Worm (Caenorhabditis elegans) whole organism, L4 larva: ENCODE measurements around the gene mdt-28.
"Not testable (repeated sequence)": the region's sequence is repeated elsewhere in the genome, so short reads cannot be mapped to it uniquely, and the experiment has no call there.

ENCODE experiments used
- F10B5.3 ChIP-seq: sonication (generic microtip); optimal IDR thresholded peaks from 2 replicates; lab custom pipeline; 2016; ENCODE audit warnings: mild to moderate bottlenecking, missing genetic modification characterization, missing compliant biosample characterization
- F26F4.8 ChIP-seq: fragments of 200-800 bp; sonication (Bioruptor generic); conservative IDR thresholded peaks from 2 replicates; pipeline ENCODE4 v1.3.6; 2022; ENCODE audit warnings: missing genetic modification characterization, missing compliant biosample characterization
- F44E2.7 ChIP-seq: fragments of 200-800 bp; sonication (Bioruptor generic); IDR thresholded peaks from 2 replicates; pipeline ENCODE4 v2.1.2; 2022; ENCODE audit warnings: missing genetic modification characterization, missing compliant biosample characterization
- T26A8.4 ChIP-seq: fragments of 200-800 bp; sonication (Bioruptor generic); IDR thresholded peaks from 2 replicates; pipeline ENCODE4 v1.3.6; 2022; ENCODE audit warnings: missing genetic modification characterization, missing compliant biosample characterization
- Y48G9A.11 ChIP-seq: fragments of 200-800 bp; sonication (Bioruptor generic); IDR thresholded peaks from 2 replicates; pipeline ENCODE4 v1.3.6; 2022; ENCODE audit warnings: missing genetic modification reagents, missing genetic modification characterization, missing compliant biosample characterization
- Y5F2A.4 ChIP-seq: fragments of 200-800 bp; sonication (Bioruptor generic); optimal IDR thresholded peaks from 2 replicates; lab custom pipeline; 2018; ENCODE audit warnings: mild to moderate bottlenecking, missing genetic modification characterization, missing compliant biosample characterization
- Y75B8A.6 ChIP-seq: fragments of 200-800 bp; sonication (Bioruptor generic); IDR thresholded peaks from 2 replicates; pipeline ENCODE4 v1.3.6; 2022; ENCODE audit warnings: missing genetic modification reagents, missing genetic modification characterization, missing compliant biosample characterization
- ZK337.2 ChIP-seq: fragments of 200-800 bp; sonication (Bioruptor generic); IDR thresholded peaks from 2 replicates; pipeline ENCODE4 v1.3.6; 2022; ENCODE audit warnings: missing genetic modification reagents, missing genetic modification characterization, missing compliant biosample characterization
- aha-1 ChIP-seq: fragments of 150-350 bp; peaks from one replicate; lab custom pipeline; 2014; ENCODE audit warnings: missing biosample characterization, missing genetic modification characterization
- ceh-20 ChIP-seq: fragments of 200-800 bp; sonication (Bioruptor generic); IDR thresholded peaks from 2 replicates; pipeline ENCODE4 v1.3.6; 2022; ENCODE audit warnings: missing genetic modification reagents, missing genetic modification characterization, missing compliant biosample characterization
- ceh-62 ChIP-seq: sonication (generic microtip); optimal IDR thresholded peaks from 2 replicates; lab custom pipeline; 2017; ENCODE audit warnings: missing biosample characterization, missing genetic modification characterization
- ctbp-1 ChIP-seq: fragments of 200-800 bp; sonication (Bioruptor generic); IDR thresholded peaks from 2 replicates; pipeline ENCODE4 v1.3.6; 2022; ENCODE audit warnings: missing genetic modification reagents, missing genetic modification characterization, missing compliant biosample characterization
- dmd-6 ChIP-seq: fragments of 200-800 bp; sonication (Bioruptor generic); IDR thresholded peaks from 2 replicates; pipeline ENCODE4 v1.3.6; 2022; ENCODE audit warnings: missing genetic modification reagents, missing genetic modification characterization, missing compliant biosample characterization
- dmd-9 ChIP-seq: fragments of 200-800 bp; sonication (Bioruptor generic); IDR thresholded peaks from 2 replicates; pipeline ENCODE4 v1.3.6; 2022; ENCODE audit warnings: missing genetic modification reagents, missing genetic modification characterization, missing compliant biosample characterization
- duxl-1 ChIP-seq: sonication (generic microtip); optimal IDR thresholded peaks from 2 replicates; lab custom pipeline; 2016; ENCODE audit warnings: mild to moderate bottlenecking, missing genetic modification characterization, moderate library complexity, missing compliant biosample characterization; ENCODE audit not compliant: poor library complexity
- dve-1 ChIP-seq: sonication (generic microtip); optimal IDR thresholded peaks from 2 replicates; lab custom pipeline; 2017; ENCODE audit warnings: antibody characterized with exemption, mild to moderate bottlenecking, missing genetic modification characterization, missing compliant biosample characterization; ENCODE audit not compliant: insufficient read depth
- hif-1 ChIP-seq, 2 experiments: sonication (generic microtip); optimal IDR thresholded peaks; 2 replicates each; lab custom pipeline; 2016 to 2017; ENCODE audit warnings: missing compliant biosample characterization in 2 of 2, missing genetic modification characterization in 2 of 2, missing genetic modification reagents in 2 of 2, missing genotype in 2 of 2, mild to moderate bottlenecking in 1 of 2
- hlh-11 ChIP-seq: fragments of 200-800 bp; sonication (Bioruptor generic); optimal IDR thresholded peaks from 2 replicates; lab custom pipeline; 2018; ENCODE audit warnings: mild to moderate bottlenecking, missing genetic modification characterization, missing compliant biosample characterization
- hmg-1.1 ChIP-seq: fragments of 200-800 bp; sonication (Bioruptor generic); IDR thresholded peaks from 2 replicates; pipeline ENCODE4 v1.3.6; 2022; ENCODE audit warnings: missing genetic modification reagents, missing genetic modification characterization, missing compliant biosample characterization
- lin-29 ChIP-seq: fragments of 200-800 bp; sonication (Bioruptor generic); IDR thresholded peaks from 2 replicates; pipeline ENCODE4 v1.3.6; 2022; ENCODE audit warnings: missing genetic modification reagents, missing genetic modification characterization, missing compliant biosample characterization
- lin-38 ChIP-seq: fragments of 200-800 bp; sonication (Bioruptor generic); IDR thresholded peaks from 2 replicates; pipeline ENCODE4 v1.3.6; 2022; ENCODE audit warnings: missing genetic modification reagents, missing genetic modification characterization, missing compliant biosample characterization
- madf-5 ChIP-seq, 2 experiments: fragments of 200-800 bp; sonication (Bioruptor generic); IDR thresholded peaks; 2 replicates each; pipeline ENCODE4 v1.3.6; 2022; ENCODE audit warnings: missing compliant biosample characterization in 2 of 2, missing genetic modification characterization in 2 of 2
- madf-9 ChIP-seq: fragments of 200-800 bp; sonication (Bioruptor generic); conservative IDR thresholded peaks from 2 replicates; pipeline ENCODE4 v1.3.6; 2022; ENCODE audit warnings: missing genetic modification reagents, missing genetic modification characterization, missing compliant biosample characterization
- mdl-1 ChIP-seq, 2 experiments: fragments of 150-350 bp in 1 of 2; sonication (generic microtip) in 1 of 2; optimal IDR thresholded peaks; 2 replicates each; lab custom pipeline; 2014 to 2017; ENCODE audit warnings: missing biosample characterization in 2 of 2, missing genetic modification characterization in 2 of 2
- mdt-29 ChIP-seq: fragments of 200-800 bp; sonication (Bioruptor generic); IDR thresholded peaks from 2 replicates; pipeline ENCODE4 v1.3.6; 2022; ENCODE audit warnings: missing genetic modification reagents, missing genetic modification characterization, missing compliant biosample characterization
- mxl-3 ChIP-seq: fragments of 200-800 bp; sonication (Bioruptor generic); optimal IDR thresholded peaks from 2 replicates; lab custom pipeline; 2018; ENCODE audit warnings: mild to moderate bottlenecking, missing genetic modification characterization, missing compliant biosample characterization
- nhr-102 ChIP-seq: sonication (generic microtip); optimal IDR thresholded peaks from 2 replicates; lab custom pipeline; 2016; ENCODE audit warnings: mild to moderate bottlenecking, missing genetic modification characterization, moderate library complexity, missing compliant biosample characterization
- nhr-11 ChIP-seq: fragments of 150-350 bp; optimal IDR thresholded peaks from 2 replicates; lab custom pipeline; 2014; ENCODE audit warnings: missing biosample characterization, missing genetic modification characterization
- nhr-28 ChIP-seq: fragments of 150-350 bp; optimal IDR thresholded peaks from 2 replicates; lab custom pipeline; 2014; ENCODE audit warnings: missing biosample characterization, missing genetic modification characterization
- nhr-42 ChIP-seq: fragments of 200-800 bp; sonication (Bioruptor generic); IDR thresholded peaks from 2 replicates; pipeline ENCODE4 v1.3.6; 2022; ENCODE audit warnings: missing genetic modification characterization, missing compliant biosample characterization
- nhr-48 ChIP-seq: sonication (generic microtip); optimal IDR thresholded peaks from 2 replicates; lab custom pipeline; 2016; ENCODE audit warnings: mild to moderate bottlenecking, missing genetic modification characterization, missing compliant biosample characterization
- nhr-76 ChIP-seq: fragments of 150-350 bp; optimal IDR thresholded peaks from 2 replicates; lab custom pipeline; 2014; ENCODE audit warnings: missing biosample characterization, missing genetic modification characterization
- nhr-77 ChIP-seq: fragments of 150-350 bp; optimal IDR thresholded peaks from 2 replicates; lab custom pipeline; 2014; ENCODE audit warnings: missing biosample characterization, missing genetic modification characterization
- php-3 ChIP-seq: fragments of 200-800 bp; sonication (Bioruptor generic); IDR thresholded peaks from 2 replicates; pipeline ENCODE4 v1.3.6; 2022; ENCODE audit warnings: missing genetic modification reagents, missing genetic modification characterization, missing compliant biosample characterization
- rbr-2 ChIP-seq: sonication (generic microtip); optimal IDR thresholded peaks from 2 replicates; lab custom pipeline; 2016; ENCODE audit warnings: missing genotype, missing genetic modification characterization, missing compliant biosample characterization
- saeg-2 ChIP-seq: fragments of 200-800 bp; sonication (Bioruptor generic); IDR thresholded peaks from 2 replicates; pipeline ENCODE4 v1.3.6; 2022; ENCODE audit warnings: missing genetic modification reagents, missing genetic modification characterization, missing compliant biosample characterization
- snpc-1.2 ChIP-seq: fragments of 200-800 bp; sonication (Bioruptor generic); IDR thresholded peaks from 2 replicates; pipeline ENCODE4 v1.3.6; 2022; ENCODE audit warnings: missing genetic modification reagents, missing genetic modification characterization, missing compliant biosample characterization
- spr-1 ChIP-seq: sonication (generic microtip); optimal IDR thresholded peaks from 2 replicates; lab custom pipeline; 2016; ENCODE audit warnings: mild to moderate bottlenecking, missing genetic modification characterization, missing compliant biosample characterization
- tag-97 ChIP-seq: fragments of 200-800 bp; sonication (Bioruptor generic); IDR thresholded peaks from 2 replicates; pipeline ENCODE4 v1.3.6; 2022; ENCODE audit warnings: missing genetic modification characterization, missing compliant biosample characterization
- unc-130 ChIP-seq: sonication (generic microtip); optimal IDR thresholded peaks from 2 replicates; lab custom pipeline; 2016; ENCODE audit warnings: missing genetic modification reagents, missing genetic modification characterization, missing compliant biosample characterization
- unc-62 ChIP-seq, 3 experiments: fragments of 150-350 bp in 1 of 3; sonication (generic microtip); optimal IDR thresholded peaks in 2 of 3; peaks in 1 of 3; 1 replicate in 1 of 3; 2 replicates in 2 of 3; lab custom pipeline; 2014 to 2017; ENCODE audit warnings: missing biosample characterization in 3 of 3, missing genetic modification characterization in 3 of 3, missing genetic modification reagents in 3 of 3, missing genotype in 1 of 3
- vab-7 ChIP-seq: fragments of 200-800 bp; sonication (Bioruptor generic); IDR thresholded peaks from 2 replicates; pipeline ENCODE4 v1.3.6; 2022; ENCODE audit warnings: missing genetic modification reagents, missing genetic modification characterization, missing compliant biosample characterization
- zfp-3 ChIP-seq: fragments of 200-800 bp; sonication (Bioruptor generic); conservative IDR thresholded peaks from 2 replicates; pipeline ENCODE4 v1.3.6; 2022; ENCODE audit warnings: missing genetic modification reagents, missing genetic modification characterization, missing compliant biosample characterization

Gene mdt-28

ce11 chrV:15602253-15602652 is 27.0 kb upstream of the mdt-28 start, which contains the start of gene fbxa-152:
fbxa-152 (minus strand) TSS chrV:15602353.
- no peak for TF ChIP-seq F44E2.7 (GFP tag; lab: Robert Waterston, UW)
- TF ChIP-seq tag-97 (GFP tag; lab: Robert Waterston, UW) = no peak
- TF ChIP-seq unc-62 (GFP tag; optimal IDR thresholded peaks at IDR 0.05 in 1 of 2; lab: Kevin White, UChicago) = peak in 1 of 2 experiments; percentile 39
- no peak for TF ChIP-seq unc-62 (tag; optimal IDR thresholded peaks at IDR 0.05; lab: Kevin White, UChicago)

- TF ChIP-seq ctbp-1 (GFP tag; lab: Robert Waterston, UW); nhr-48; snpc-1.2: not testable (repeated sequence)
Measured at ce11 chrV:15599762-15600161, 24.6 kb upstream of the mdt-28 start, which contains the start of gene B0391.14. B0391.14 (minus strand) TSS chrV:15599862.

- TF ChIP-seq madf-5 (GFP tag; IDR thresholded peaks at IDR 0.05; lab: Robert Waterston, UW) (no peak), dve-1 (no peak), Y48G9A.11 (no peak), F26F4.8 (no peak), Y75B8A.6 (no peak), Y5F2A.4 (no peak), nhr-76 (tag; lab: Kevin White, UChicago) (no peak), vab-7 (no peak), ceh-62 (no peak), zfp-3 (GFP tag; lab: Robert Waterston, UW) (no peak), lin-38 (no peak), mdl-1 (tag; optimal IDR thresholded peaks at IDR 0.05; lab: Kevin White, UChicago) (no peak), F44E2.7 (GFP tag; lab: Robert Waterston, UW) (no peak), T26A8.4 (GFP tag; lab: Robert Waterston, UW) (no peak), spr-1 (tag; lab: Kevin White, UChicago) (no peak), saeg-2 (no peak)
Measured at ce11 chrV:15594573-15594972, 19.4 kb upstream of the mdt-28 start, which contains the start of gene fbxa-139. fbxa-139 (minus strand) TSS chrV:15594673.

ce11 chrV:15590183-15590667 is 15.0 kb upstream of the mdt-28 start, which contains the start of gene F28F8.7:
F28F8.7 (minus strand) TSS chrV:15590617.
- TF ChIP-seq ctbp-1 (GFP tag; lab: Robert Waterston, UW) (peak; percentile 69; the same call in 1 of the 2 replicates), zfp-3 (GFP tag; lab: Robert Waterston, UW) (peak; percentile 91), dmd-9 (peak; percentile 88), mxl-3 (GFP tag; lab: Kevin White, UChicago) (peak; percentile 69), ZK337.2 (GFP tag; lab: Robert Waterston, UW) (0 out of 2 replicates have a peak, but pooled peaks have one; percentile 28), unc-130 (GFP tag; lab: Kevin White, UChicago) (peak; percentile 74), nhr-42 (peak; percentile 94), mdt-29 (GFP tag; lab: Robert Waterston, UW) (peak; percentile 82), rbr-2 (peak; percentile 85), hmg-1.1 (GFP tag; lab: Robert Waterston, UW) (peak; percentile 58; the same call in 1 of the 2 replicates), aha-1 (tag; lab: Kevin White, UChicago) (peak; percentile 16), nhr-28 (peak; percentile 55), Y48G9A.11 (peak; percentile 86), Y75B8A.6 (0 out of 2 replicates have a peak, but pooled peaks have one; percentile 14), vab-7 (0 out of 2 replicates have a peak, but pooled peaks have one; percentile 44), spr-1 (tag; lab: Kevin White, UChicago) (peak; percentile 20), F10B5.3 (tag; lab: Kevin White, UChicago) (peak; percentile 12), hlh-11 (peak; percentile 74), php-3 (GFP tag; lab: Robert Waterston, UW) (peak; percentile 57; the same call in 1 of the 2 replicates), dve-1 (peak; percentile 74), madf-9 (GFP tag; lab: Robert Waterston, UW) (peak; percentile 30; the same call in 1 of the 2 replicates), nhr-102 (peak; percentile 79), duxl-1 (tag; lab: Kevin White, UChicago) (peak; percentile 43), nhr-11 (tag; lab: Kevin White, UChicago) (peak; percentile 2), ceh-20 (GFP tag; lab: Robert Waterston, UW) (peak; percentile 85), T26A8.4 (GFP tag; lab: Robert Waterston, UW) (peak; percentile 85), hif-1 (tag; optimal IDR thresholded peaks at IDR 0.05; lab: Kevin White, UChicago) (peak in 1 of 2 experiments; percentile 17), lin-29 (GFP tag; lab: Robert Waterston, UW) (peak; percentile 63; the same call in 1 of the 2 replicates), nhr-77 (tag; lab: Kevin White, UChicago) (peak; percentile 43), dmd-6 (peak; percentile 87)
